Worm (Caenorhabditis elegans) whole organism, L4 larva: ENCODE data around the gene qns-1.

Experiments
- F10B5.3 ChIP-seq: sonication (generic microtip); optimal IDR thresholded peaks from 2 replicates; lab custom pipeline; 2016; ENCODE audit warnings: mild to moderate bottlenecking, missing genetic modification characterization, missing compliant biosample characterization
- daf-12 ChIP-seq: fragments of 150-350 bp; optimal IDR thresholded peaks from 2 replicates; lab custom pipeline; 2014; ENCODE audit warnings: missing biosample characterization, missing genetic modification reagents, missing genetic modification characterization
- daf-8 ChIP-seq: fragments of 200-800 bp; sonication (Bioruptor generic); IDR thresholded peaks from 2 replicates; pipeline ENCODE4 v1.3.6; 2022; ENCODE audit warnings: missing genetic modification characterization, missing compliant biosample characterization
- nhr-41 ChIP-seq: fragments of 200-800 bp; sonication (Bioruptor generic); IDR thresholded peaks from 2 replicates; pipeline ENCODE4 v1.3.6; 2022; ENCODE audit warnings: missing genetic modification reagents, missing genetic modification characterization, missing compliant biosample characterization
- nhr-76 ChIP-seq: fragments of 150-350 bp; optimal IDR thresholded peaks from 2 replicates; lab custom pipeline; 2014; ENCODE audit warnings: missing biosample characterization, missing genetic modification characterization
- pqm-1 ChIP-seq: sonication (generic microtip); optimal IDR thresholded peaks from 2 replicates; lab custom pipeline; 2017; ENCODE audit warnings: missing biosample characterization, missing genetic modification characterization

- TF ChIP-seq F10B5.3 (tag; lab: Kevin White, UChicago) (no peak), nhr-41 (GFP tag; lab: Robert Waterston, UW) (no peak), daf-12 (tag; lab: Kevin White, UChicago) (no peak), daf-8 (GFP tag; lab: Robert Waterston, UW) (no peak), pqm-1 (no peak), nhr-76 (no peak)
Observed at ce11 chrIV:10214811-10215210, 4.3 kb downstream of the qns-1 start, which contains the start of gene abt-1.
